Fruit fly (Drosophila melanogaster) whole organism, embryonic: ENCODE results near the gene Rab21.
A peak's percentile ranks its signal among the peaks of the same experiment; 100 is the strongest.

ENCODE experiments used
- B-H1 ChIP-seq: fragments of 200-800 bp; sonication (Bioruptor generic); IDR thresholded peaks from 3 replicates; pipeline ENCODE4 v1.3.6; 2022; ENCODE audit warnings: missing biosample characterization, missing genetic modification characterization
- CG10274 ChIP-seq: fragments of 200-800 bp; sonication (Bioruptor generic); optimal IDR thresholded peaks from 3 replicates; lab custom pipeline; 2017; ENCODE audit warnings: missing biosample characterization, mild to moderate bottlenecking, missing genetic modification characterization
- CG10321 ChIP-seq: fragments of 200-800 bp; sonication (Bioruptor generic); IDR thresholded peaks from 2 replicates; pipeline ENCODE4 v1.3.6; 2022; ENCODE audit warnings: missing biosample characterization, missing genetic modification characterization
- CG11723 ChIP-seq: fragments of 200-800 bp; sonication (Bioruptor generic); optimal IDR thresholded peaks from 2 replicates; lab custom pipeline; 2017; ENCODE audit warnings: missing biosample characterization, mild to moderate bottlenecking, missing genetic modification characterization
- CG12104 ChIP-seq: fragments of 200-800 bp; sonication (Bioruptor generic); optimal IDR thresholded peaks from 3 replicates; lab custom pipeline; 2016; ENCODE audit warnings: missing biosample characterization, missing genetic modification characterization
- CG12155 ChIP-seq: fragments of 200-800 bp; sonication (Bioruptor generic); optimal IDR thresholded peaks from 3 replicates; lab custom pipeline; 2016; ENCODE audit warnings: missing biosample characterization, missing genetic modification characterization
- CG12942 ChIP-seq: fragments of 200-800 bp; sonication (Bioruptor generic); optimal IDR thresholded peaks from 3 replicates; lab custom pipeline; 2016; ENCODE audit warnings: missing biosample characterization, missing genetic modification characterization
- CG15601 ChIP-seq: fragments of 200-800 bp; sonication (Bioruptor generic); optimal IDR thresholded peaks from 3 replicates; lab custom pipeline; 2019; ENCODE audit warnings: missing biosample characterization, mild to moderate bottlenecking, missing genetic modification characterization, moderate library complexity
- CG16863 ChIP-seq: fragments of 200-800 bp; sonication (Bioruptor generic); optimal IDR thresholded peaks from 3 replicates; lab custom pipeline; 2016; ENCODE audit warnings: missing biosample characterization, missing genetic modification characterization
- CG17328 ChIP-seq: fragments of 200-800 bp; sonication (Bioruptor generic); IDR thresholded peaks from 2 replicates; pipeline ENCODE4 v1.3.6; 2022; ENCODE audit warnings: missing biosample characterization, missing genetic modification characterization
- CG17361 ChIP-seq: fragments of 200-800 bp; sonication (Bioruptor generic); IDR thresholded peaks from 3 replicates; pipeline ENCODE4 v1.3.6; 2022; ENCODE audit warnings: missing biosample characterization, missing genetic modification characterization
- CG17912 ChIP-seq: fragments of 200-800 bp; sonication (Bioruptor generic); optimal IDR thresholded peaks from 2 replicates; lab custom pipeline; 2018; ENCODE audit warnings: missing biosample characterization, mild to moderate bottlenecking, missing genetic modification characterization
- CG1792 ChIP-seq: fragments of 200-800 bp; sonication (Bioruptor generic); optimal IDR thresholded peaks from 2 replicates; lab custom pipeline; 2016; ENCODE audit warnings: missing biosample characterization, missing genetic modification characterization
- CG31388 ChIP-seq: fragments of 200-800 bp; sonication (Bioruptor generic); optimal IDR thresholded peaks from 2 replicates; lab custom pipeline; 2016; ENCODE audit warnings: missing biosample characterization, missing genetic modification characterization
- CG33557 ChIP-seq: fragments of 200-800 bp; sonication (Bioruptor generic); optimal IDR thresholded peaks from 2 replicates; lab custom pipeline; 2019; ENCODE audit warnings: missing biosample characterization, mild to moderate bottlenecking, missing genetic modification characterization, moderate library complexity
- CG3995 ChIP-seq: fragments of 200-800 bp; sonication (Bioruptor generic); optimal IDR thresholded peaks from 3 replicates; lab custom pipeline; 2016; ENCODE audit warnings: missing biosample characterization, missing genetic modification characterization
- CG4617 ChIP-seq: fragments of 200-800 bp; sonication (Bioruptor generic); optimal IDR thresholded peaks from 3 replicates; lab custom pipeline; 2016; ENCODE audit warnings: missing biosample characterization, missing genetic modification characterization, borderline replicate concordance
- CG6254 ChIP-seq: fragments of 200-800 bp; sonication (Bioruptor generic); optimal IDR thresholded peaks from 3 replicates; lab custom pipeline; 2017; ENCODE audit warnings: mild to moderate bottlenecking, missing biosample characterization, missing genetic modification reagents, missing genetic modification characterization
- CG6813 ChIP-seq: fragments of 200-800 bp; sonication (Bioruptor generic); optimal IDR thresholded peaks from 2 replicates; lab custom pipeline; 2017; ENCODE audit warnings: missing biosample characterization, missing genetic modification characterization, mild to moderate bottlenecking, moderate library complexity, missing genetic modification reagents
- CG7745 ChIP-seq: fragments of 200-800 bp; sonication (Bioruptor generic); optimal IDR thresholded peaks from 2 replicates; lab custom pipeline; 2018; ENCODE audit warnings: missing biosample characterization, mild to moderate bottlenecking, missing genetic modification characterization, moderate library complexity
- CG8281 ChIP-seq: fragments of 200-800 bp; sonication (Bioruptor generic); optimal IDR thresholded peaks from 2 replicates; lab custom pipeline; 2018; ENCODE audit warnings: missing biosample characterization, mild to moderate bottlenecking, missing genetic modification characterization, moderate library complexity
- CG9609 ChIP-seq: fragments of 200-800 bp; sonication (Bioruptor generic); optimal IDR thresholded peaks from 3 replicates; lab custom pipeline; 2016; ENCODE audit warnings: missing biosample characterization, missing genetic modification characterization
- Camta ChIP-seq: fragments of 200-800 bp; sonication (Bioruptor generic); optimal IDR thresholded peaks from 2 replicates; lab custom pipeline; 2016; ENCODE audit warnings: missing biosample characterization, missing genetic modification characterization
- CoRest ChIP-seq: fragments of 200-800 bp; sonication (Bioruptor generic); optimal IDR thresholded peaks from 3 replicates; lab custom pipeline; 2018; ENCODE audit warnings: missing biosample characterization, mild to moderate bottlenecking, missing genetic modification characterization, moderate library complexity
- HmgZ ChIP-seq: fragments of 200-800 bp; sonication (Bioruptor generic); optimal IDR thresholded peaks from 2 replicates; lab custom pipeline; 2018; ENCODE audit warnings: missing biosample characterization, mild to moderate bottlenecking, missing genetic modification characterization
- Hsf ChIP-seq: fragments of 200-800 bp; sonication (Bioruptor generic); optimal IDR thresholded peaks from 3 replicates; lab custom pipeline; 2016; ENCODE audit warnings: missing biosample characterization, missing genetic modification characterization
- NK7.1 ChIP-seq: fragments of 200-800 bp; sonication (Bioruptor generic); optimal IDR thresholded peaks from 3 replicates; lab custom pipeline; 2016; ENCODE audit warnings: missing biosample characterization, missing genetic modification characterization
- Ravus ChIP-seq: fragments of 200-800 bp; sonication (Bioruptor generic); IDR thresholded peaks from 2 replicates; pipeline ENCODE4 v1.3.6; 2022; ENCODE audit warnings: missing biosample characterization, missing genetic modification characterization
- Rfx ChIP-seq: fragments of 200-800 bp; sonication (Bioruptor generic); IDR thresholded peaks from 2 replicates; pipeline ENCODE4 v1.3.6; 2022; ENCODE audit warnings: missing biosample characterization, missing genetic modification characterization
- Spps ChIP-seq: fragments of 200-800 bp; sonication (Bioruptor generic); optimal IDR thresholded peaks from 2 replicates; lab custom pipeline; 2018; ENCODE audit warnings: missing biosample characterization, mild to moderate bottlenecking, missing genetic modification characterization
- Trl ChIP-seq, 3 experiments: fragments of >200 bp in 2 of 3; fragments of 200-800 bp in 1 of 3; sonication (Bioruptor generic) in 1 of 3; optimal IDR thresholded peaks; 2 replicates in 1 of 3; 3 replicates in 2 of 3; lab custom pipeline; 2016 to 2017; ENCODE audit warnings: missing biosample characterization in 1 of 3, missing genetic modification characterization in 1 of 3
- Xbp1 ChIP-seq: fragments of 200-800 bp; sonication (Bioruptor generic); optimal IDR thresholded peaks from 3 replicates; lab custom pipeline; 2016; ENCODE audit warnings: missing biosample characterization, mild to moderate bottlenecking, missing genetic modification characterization
- YL-1 ChIP-seq: fragments of 200-800 bp; sonication (Bioruptor generic); optimal IDR thresholded peaks from 3 replicates; lab custom pipeline; 2017; ENCODE audit warnings: missing biosample characterization, mild to moderate bottlenecking, missing genetic modification characterization
- corto ChIP-seq: fragments of 200-800 bp; sonication (Bioruptor generic); optimal IDR thresholded peaks from 2 replicates; lab custom pipeline; 2016; ENCODE audit warnings: missing biosample characterization, mild to moderate bottlenecking, missing genetic modification characterization, moderate library complexity
- fd102C ChIP-seq: fragments of 200-800 bp; sonication (Bioruptor generic); optimal IDR thresholded peaks from 2 replicates; lab custom pipeline; 2018; ENCODE audit warnings: missing biosample characterization, mild to moderate bottlenecking, missing genetic modification characterization, moderate library complexity
- gt ChIP-seq: fragments of 200-800 bp; sonication (Bioruptor generic); IDR thresholded peaks from 2 replicates; pipeline ENCODE4 v1.3.6; 2022; ENCODE audit warnings: missing biosample characterization, missing genetic modification characterization
- hb ChIP-seq: fragments of 200-800 bp; sonication (Bioruptor generic); IDR thresholded peaks from 3 replicates; pipeline ENCODE4 v1.3.6; 2022; ENCODE audit warnings: missing biosample characterization, missing genetic modification characterization; ENCODE audit not compliant: partially characterized antibody
- insv ChIP-seq, 2 experiments: fragments of 200-800 bp; sonication (Bioruptor generic); optimal IDR thresholded peaks; 3 replicates each; lab custom pipeline; 2016 to 2018; ENCODE audit warnings: missing biosample characterization in 2 of 2, missing genetic modification characterization in 2 of 2
- jing ChIP-seq: fragments of 200-800 bp; sonication (Bioruptor generic); optimal IDR thresholded peaks from 2 replicates; lab custom pipeline; 2018; ENCODE audit warnings: missing biosample characterization, mild to moderate bottlenecking, missing genetic modification characterization
- lola ChIP-seq, 3 experiments: fragments of >200 bp in 2 of 3; fragments of 200-800 bp in 1 of 3; sonication (Bioruptor generic) in 1 of 3; optimal IDR thresholded peaks; 2 replicates each; lab custom pipeline; 2017 to 2019; ENCODE audit warnings: missing biosample characterization in 3 of 3, missing genetic modification characterization in 3 of 3, mild to moderate bottlenecking in 1 of 3, moderate library complexity in 1 of 3
- nerfin-1 ChIP-seq: fragments of 200-800 bp; sonication (Bioruptor generic); optimal IDR thresholded peaks from 3 replicates; lab custom pipeline; 2019; ENCODE audit warnings: missing biosample characterization, mild to moderate bottlenecking, missing genetic modification characterization, moderate library complexity
- p53 ChIP-seq: fragments of 200-800 bp; sonication (Bioruptor generic); optimal IDR thresholded peaks from 2 replicates; lab custom pipeline; 2016; ENCODE audit warnings: missing biosample characterization, missing genetic modification characterization
- pho ChIP-seq: fragments of 200-800 bp; sonication (Bioruptor generic); optimal IDR thresholded peaks from 2 replicates; lab custom pipeline; 2016; ENCODE audit warnings: missing biosample characterization, missing genetic modification characterization
- pnt ChIP-seq: fragments of 200-800 bp; sonication (Bioruptor generic); optimal IDR thresholded peaks from 3 replicates; lab custom pipeline; 2016; ENCODE audit warnings: missing biosample characterization, missing genetic modification characterization
- schlank ChIP-seq: fragments of 200-800 bp; sonication (Bioruptor generic); optimal IDR thresholded peaks from 2 replicates; lab custom pipeline; 2018; ENCODE audit warnings: missing biosample characterization, mild to moderate bottlenecking, missing genetic modification characterization
- tll ChIP-seq, 2 experiments: fragments of 200-800 bp in 1 of 2; fragments of >200 bp in 1 of 2; sonication (Bioruptor generic) in 1 of 2; optimal IDR thresholded peaks; 2 replicates each; lab custom pipeline; 2017 to 2019; ENCODE audit warnings: missing biosample characterization in 2 of 2, missing genetic modification characterization in 2 of 2, mild to moderate bottlenecking in 1 of 2, moderate library complexity in 1 of 2
- tna ChIP-seq: fragments of 200-800 bp; sonication (Bioruptor generic); IDR thresholded peaks from 2 replicates; pipeline ENCODE4 v1.3.6; 2022; ENCODE audit warnings: missing biosample characterization, missing genetic modification characterization; ENCODE audit not compliant: partially characterized antibody
- ttk ChIP-seq: fragments of 200-800 bp; sonication (Bioruptor generic); IDR thresholded peaks from 2 replicates; pipeline ENCODE4 v2.1.2; 2022; ENCODE audit warnings: missing biosample characterization, missing genetic modification characterization
- vvl ChIP-seq: fragments of 200-800 bp; sonication (Bioruptor generic); IDR thresholded peaks from 2 replicates; pipeline ENCODE4 v1.3.6; 2022; ENCODE audit warnings: missing biosample characterization, missing genetic modification characterization
- zfh1 ChIP-seq: fragments of 200-800 bp; sonication (Bioruptor generic); IDR thresholded peaks from 3 replicates; pipeline ENCODE4 v1.3.6; 2022; ENCODE audit warnings: missing biosample characterization, missing genetic modification characterization

Gene Rab21

DNA sequence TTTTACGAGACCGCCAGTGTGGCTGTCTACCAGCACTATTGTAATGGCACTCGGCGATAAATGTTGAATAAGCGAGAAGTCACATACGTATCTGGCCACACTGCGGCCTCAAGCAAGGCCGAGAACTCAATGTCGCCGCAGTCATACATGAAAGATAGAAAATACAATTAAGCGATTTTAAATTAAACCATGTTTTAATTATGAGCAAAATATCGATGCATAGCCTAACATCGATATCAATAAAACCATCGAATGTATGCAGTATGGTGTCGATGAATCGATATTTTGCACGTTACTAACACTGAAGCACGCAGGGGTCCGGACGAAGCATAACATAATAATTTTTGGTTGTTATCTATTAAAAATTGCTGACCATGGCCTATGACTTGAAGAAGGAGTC, at the start of gene Rab21, which contains the start of gene Coa7 (continued):
- peak; percentile 50 for TF ChIP-seq HmgZ
- no peak for TF ChIP-seq CG33557
- no peak for TF ChIP-seq CG17328 (GFP tag; lab: Robert Waterston, UW)
- no peak for TF ChIP-seq CG17912
- no peak for TF ChIP-seq CG11723 (GFP tag; lab: Kevin White, UChicago)
- no peak for TF ChIP-seq Hsf (GFP tag; lab: Kevin White, UChicago)
- TF ChIP-seq gt (GFP tag; lab: Robert Waterston, UW) = no peak
- no peak for TF ChIP-seq corto (GFP tag; lab: Kevin White, UChicago)
- peak; percentile 21 for TF ChIP-seq CoRest
- peak; percentile 42 for TF ChIP-seq CG4617
- TF ChIP-seq pnt (GFP tag; lab: Kevin White, UChicago) = no peak
- TF ChIP-seq CG7745 (tag; lab: Kevin White, UChicago) = no peak
- TF ChIP-seq jing (GFP tag; lab: Kevin White, UChicago) = no peak
- TF ChIP-seq CG12104 (GFP tag; lab: Kevin White, UChicago) = no peak
- TF ChIP-seq ttk (GFP tag; lab: Robert Waterston, UW) = no peak
- peak; percentile 91 for TF ChIP-seq tna (GFP tag; lab: Robert Waterston, UW)
- TF ChIP-seq pho = peak; percentile 32
- TF ChIP-seq CG1792 = no peak
- TF ChIP-seq CG3995 (GFP tag; lab: Kevin White, UChicago) = peak; percentile 55
- no peak for TF ChIP-seq Ravus (GFP tag; lab: Robert Waterston, UW)
- 0 out of 3 replicates have a peak, but pooled peaks have one; percentile 32 for TF ChIP-seq CG17361 (GFP tag; lab: Robert Waterston, UW)
- no peak; the same call in 1 of the 2 replicates for TF ChIP-seq Rfx (GFP tag; lab: Robert Waterston, UW)
- peak; percentile 21 for TF ChIP-seq CG12155 (GFP tag; lab: Kevin White, UChicago)
- no peak for TF ChIP-seq CG10321 (GFP tag; lab: Robert Waterston, UW)
- no peak for TF ChIP-seq p53 (GFP tag; lab: Kevin White, UChicago)
- TF ChIP-seq CG9609 (GFP tag; lab: Kevin White, UChicago) = no peak
- TF ChIP-seq CG15601 (tag; lab: Kevin White, UChicago) = peak; percentile 9
- TF ChIP-seq Xbp1 (GFP tag; lab: Kevin White, UChicago) = peak; percentile 7
- no peak for TF ChIP-seq B-H1 (GFP tag; lab: Robert Waterston, UW)
- peak; percentile 95 for TF ChIP-seq hb (GFP tag; lab: Robert Waterston, UW)
- peak; percentile 20; the same call in 1 of the 2 replicates for TF ChIP-seq vvl (GFP tag; lab: Robert Waterston, UW)
- TF ChIP-seq nerfin-1 = no peak
- TF ChIP-seq CG6254 = no peak
- TF ChIP-seq insv (GFP tag; optimal IDR thresholded peaks at IDR 0.05; lab: Kevin White, UChicago) = no peak
- TF ChIP-seq NK7.1 (GFP tag; lab: Kevin White, UChicago) = no peak
- no peak for TF ChIP-seq fd102C (GFP tag; lab: Kevin White, UChicago)
- TF ChIP-seq CG16863 (GFP tag; lab: Kevin White, UChicago) = no peak
- no peak for TF ChIP-seq CG31388 (GFP tag; lab: Kevin White, UChicago)
- no peak for TF ChIP-seq CG10274 (GFP tag; lab: Kevin White, UChicago)
- TF ChIP-seq tll (GFP tag; optimal IDR thresholded peaks at IDR 0.05; lab: Kevin White, UChicago) = no peak
- TF ChIP-seq Trl (optimal IDR thresholded peaks at IDR 0.05; lab: Kevin White, UChicago) = no peak
- no peak for TF ChIP-seq Trl (GFP tag; optimal IDR thresholded peaks at IDR 0.05; lab: Kevin White, UChicago)
- TF ChIP-seq CG6813 = no peak
- peak in 1 of 3 experiments; percentile 0 for TF ChIP-seq lola (GFP tag; optimal IDR thresholded peaks at IDR 0.05; lab: Kevin White, UChicago)
- TF ChIP-seq CG12942 (GFP tag; lab: Kevin White, UChicago) = no peak
- TF ChIP-seq schlank (tag; lab: Kevin White, UChicago) = no peak
- no peak for TF ChIP-seq Spps (tag; lab: Kevin White, UChicago)
- no peak for TF ChIP-seq CG8281
- TF ChIP-seq YL-1 (GFP tag; lab: Kevin White, UChicago) = peak; percentile 22
- TF ChIP-seq zfh1 = no peak
- TF ChIP-seq Camta = peak; percentile 20
